Fruit fly (Drosophila melanogaster) whole organism, embryonic: Measurements from ENCODE around the gene CG5902.
A peak's percentile ranks its signal among the peaks of the same experiment; 100 is the strongest.

Experiments used
- Abd-B ChIP-seq: fragments of 200-800 bp; sonication (Bioruptor generic); optimal IDR thresholded peaks from 2 replicates; lab custom pipeline; 2018; ENCODE audit warnings: missing biosample characterization, mild to moderate bottlenecking, missing genetic modification characterization, moderate library complexity
- Atf6 ChIP-seq: fragments of 200-800 bp; sonication (Bioruptor generic); IDR thresholded peaks from 2 replicates; pipeline ENCODE4 v1.3.6; 2022; ENCODE audit warnings: missing biosample characterization, missing genetic modification characterization
- B-H1 ChIP-seq: fragments of 200-800 bp; sonication (Bioruptor generic); IDR thresholded peaks from 3 replicates; pipeline ENCODE4 v1.3.6; 2022; ENCODE audit warnings: missing biosample characterization, missing genetic modification characterization
- CG10366 ChIP-seq: fragments of 200-800 bp; sonication (Bioruptor generic); IDR thresholded peaks from 2 replicates; pipeline ENCODE4 v1.3.6; 2022; ENCODE audit warnings: missing biosample characterization, missing genetic modification characterization
- CG11247 ChIP-seq: fragments of 200-800 bp; sonication (Bioruptor generic); IDR thresholded peaks from 2 replicates; pipeline ENCODE4 v1.3.6; 2022; ENCODE audit warnings: missing biosample characterization, missing genetic modification characterization
- CG11723 ChIP-seq: fragments of 200-800 bp; sonication (Bioruptor generic); optimal IDR thresholded peaks from 2 replicates; lab custom pipeline; 2017; ENCODE audit warnings: missing biosample characterization, mild to moderate bottlenecking, missing genetic modification characterization
- CG12236 ChIP-seq: fragments of 200-800 bp; sonication (Bioruptor generic); optimal IDR thresholded peaks from 2 replicates; lab custom pipeline; 2016; ENCODE audit warnings: missing biosample characterization, missing genetic modification characterization
- CG14860 ChIP-seq: fragments of 200-800 bp; sonication (Bioruptor generic); IDR thresholded peaks from 3 replicates; pipeline ENCODE4 v1.3.6; 2022; ENCODE audit warnings: missing biosample characterization, missing genetic modification characterization; ENCODE audit not compliant: partially characterized antibody
- CG14965 ChIP-seq: fragments of 200-800 bp; sonication (Bioruptor generic); optimal IDR thresholded peaks from 2 replicates; lab custom pipeline; 2016; ENCODE audit warnings: missing biosample characterization, missing genetic modification characterization, borderline replicate concordance
- CG15269 ChIP-seq: fragments of 200-800 bp; sonication (Bioruptor generic); optimal IDR thresholded peaks from 2 replicates; lab custom pipeline; 2018; ENCODE audit warnings: missing biosample characterization, mild to moderate bottlenecking, missing genetic modification characterization, moderate library complexity
- CG1529 ChIP-seq: fragments of 200-800 bp; sonication (Bioruptor generic); optimal IDR thresholded peaks from 3 replicates; lab custom pipeline; 2018; ENCODE audit warnings: missing biosample characterization, missing genetic modification characterization
- CG15601 ChIP-seq: fragments of 200-800 bp; sonication (Bioruptor generic); optimal IDR thresholded peaks from 3 replicates; lab custom pipeline; 2019; ENCODE audit warnings: missing biosample characterization, mild to moderate bottlenecking, missing genetic modification characterization, moderate library complexity
- CG17385 ChIP-seq: fragments of 200-800 bp; sonication (Bioruptor generic); optimal IDR thresholded peaks from 3 replicates; lab custom pipeline; 2018; ENCODE audit warnings: missing biosample characterization, mild to moderate bottlenecking, missing genetic modification characterization
- CG17802 ChIP-seq: fragments of 200-800 bp; sonication (Bioruptor generic); optimal IDR thresholded peaks from 2 replicates; lab custom pipeline; 2018; ENCODE audit warnings: missing biosample characterization, mild to moderate bottlenecking, missing genetic modification characterization, moderate library complexity
- CG2120 ChIP-seq: fragments of 200-800 bp; sonication (Bioruptor generic); optimal IDR thresholded peaks from 3 replicates; lab custom pipeline; 2016; ENCODE audit warnings: missing biosample characterization, missing genetic modification characterization
- CG4328 ChIP-seq: fragments of 200-800 bp; sonication (Bioruptor generic); optimal IDR thresholded peaks from 3 replicates; lab custom pipeline; 2017; ENCODE audit warnings: missing biosample characterization, missing genetic modification reagents, missing genetic modification characterization
- CG6175 ChIP-seq: fragments of 200-800 bp; sonication (Bioruptor generic); IDR thresholded peaks from 3 replicates; pipeline ENCODE4 v1.3.6; 2022; ENCODE audit warnings: missing biosample characterization, missing genetic modification characterization
- CG6272 ChIP-seq: fragments of 200-800 bp; sonication (Bioruptor generic); IDR thresholded peaks from 2 replicates; pipeline ENCODE4 v1.3.6; 2022; ENCODE audit warnings: missing biosample characterization, missing genetic modification characterization
- CTCF ChIP-seq: fragments of 200-800 bp; sonication (Bioruptor generic); optimal IDR thresholded peaks from 2 replicates; lab custom pipeline; 2017; ENCODE audit warnings: missing biosample characterization, mild to moderate bottlenecking, missing genetic modification characterization, moderate library complexity
- Dll ChIP-seq: fragments of 200-800 bp; sonication (Bioruptor generic); IDR thresholded peaks from 4 replicates; pipeline ENCODE4 v1.3.6; 2022; ENCODE audit warnings: missing biosample characterization, missing genetic modification characterization; ENCODE audit not compliant: partially characterized antibody
- Eip74EF ChIP-seq, 2 experiments: fragments of 200-800 bp in 1 of 2; fragments of >200 bp in 1 of 2; sonication (Bioruptor generic) in 1 of 2; optimal IDR thresholded peaks; 2 replicates each; lab custom pipeline; 2017 to 2019; ENCODE audit warnings: missing biosample characterization in 2 of 2, missing genetic modification characterization in 2 of 2, mild to moderate bottlenecking in 1 of 2, moderate library complexity in 1 of 2
- Elba2 ChIP-seq: fragments of 200-800 bp; sonication (Bioruptor generic); optimal IDR thresholded peaks from 3 replicates; lab custom pipeline; 2016; ENCODE audit warnings: missing biosample characterization, missing genetic modification characterization
- Ets65A ChIP-seq: fragments of 200-800 bp; sonication (Bioruptor generic); peaks from one replicate; lab custom pipeline; 2016; ENCODE audit warnings: missing biosample characterization, missing genetic modification characterization
- HHEX ChIP-seq: fragments of 200-800 bp; sonication (Bioruptor generic); optimal IDR thresholded peaks from 3 replicates; lab custom pipeline; 2017; ENCODE audit warnings: missing biosample characterization, mild to moderate bottlenecking, missing genetic modification characterization, missing genetic modification reagents
- Hr78 ChIP-seq, 2 experiments: fragments of 200-800 bp in 1 of 2; fragments of >200 bp in 1 of 2; sonication (Bioruptor generic) in 1 of 2; optimal IDR thresholded peaks; 2 replicates each; lab custom pipeline; 2017 to 2019; ENCODE audit warnings: missing biosample characterization in 2 of 2, missing genetic modification characterization in 2 of 2, mild to moderate bottlenecking in 1 of 2, moderate library complexity in 1 of 2
- Hsf ChIP-seq: fragments of 200-800 bp; sonication (Bioruptor generic); optimal IDR thresholded peaks from 3 replicates; lab custom pipeline; 2016; ENCODE audit warnings: missing biosample characterization, missing genetic modification characterization
- Neu2 ChIP-seq: fragments of 200-800 bp; sonication (Bioruptor generic); optimal IDR thresholded peaks from 3 replicates; lab custom pipeline; 2016; ENCODE audit warnings: missing biosample characterization, missing genetic modification characterization, borderline replicate concordance
- Optix ChIP-seq: fragments of 200-800 bp; sonication (Bioruptor generic); IDR thresholded peaks from 3 replicates; pipeline ENCODE4 v1.3.6; 2022; ENCODE audit warnings: missing biosample characterization, missing genetic modification characterization
- Scr ChIP-seq: fragments of 200-800 bp; sonication (Bioruptor generic); IDR thresholded peaks from 2 replicates; pipeline ENCODE4 v1.3.6; 2022; ENCODE audit warnings: missing biosample characterization, missing genetic modification characterization; ENCODE audit not compliant: partially characterized antibody
- ab ChIP-seq: fragments of 200-800 bp; sonication (Bioruptor generic); optimal IDR thresholded peaks from 2 replicates; lab custom pipeline; 2016; ENCODE audit warnings: missing biosample characterization, missing genetic modification characterization
- bbx ChIP-seq: fragments of 200-800 bp; sonication (Bioruptor generic); IDR thresholded peaks from 2 replicates; pipeline ENCODE4 v1.3.6; 2022; ENCODE audit warnings: missing biosample characterization, missing genetic modification characterization; ENCODE audit not compliant: partially characterized antibody
- bigmax ChIP-seq: fragments of 200-800 bp; sonication (Bioruptor generic); optimal IDR thresholded peaks from 2 replicates; lab custom pipeline; 2018; ENCODE audit warnings: missing biosample characterization, mild to moderate bottlenecking, missing genetic modification characterization
- br ChIP-seq: fragments of >200 bp; optimal IDR thresholded peaks from 2 replicates; lab custom pipeline; 2017
- corto ChIP-seq: fragments of 200-800 bp; sonication (Bioruptor generic); optimal IDR thresholded peaks from 2 replicates; lab custom pipeline; 2016; ENCODE audit warnings: missing biosample characterization, mild to moderate bottlenecking, missing genetic modification characterization, moderate library complexity
- exex ChIP-seq: fragments of 200-800 bp; sonication (Bioruptor generic); optimal IDR thresholded peaks from 4 replicates; lab custom pipeline; 2018; ENCODE audit warnings: missing biosample characterization, mild to moderate bottlenecking, missing genetic modification characterization, moderate library complexity
- fd3F ChIP-seq: fragments of 200-800 bp; sonication (Bioruptor generic); optimal IDR thresholded peaks from 2 replicates; lab custom pipeline; 2018; ENCODE audit warnings: missing biosample characterization, mild to moderate bottlenecking, missing genetic modification characterization, moderate library complexity
- fru ChIP-seq: fragments of >200 bp; optimal IDR thresholded peaks from 2 replicates; lab custom pipeline; 2017
- hbn ChIP-seq: fragments of 200-800 bp; sonication (Bioruptor generic); IDR thresholded peaks from 2 replicates; pipeline ENCODE4 v1.3.6; 2022; ENCODE audit warnings: missing biosample characterization, missing genetic modification characterization; ENCODE audit not compliant: partially characterized antibody
- insv ChIP-seq, 2 experiments: fragments of 200-800 bp; sonication (Bioruptor generic); optimal IDR thresholded peaks; 3 replicates each; lab custom pipeline; 2016 to 2018; ENCODE audit warnings: missing biosample characterization in 2 of 2, missing genetic modification characterization in 2 of 2
- klu ChIP-seq: fragments of 200-800 bp; sonication (Bioruptor generic); IDR thresholded peaks from 2 replicates; pipeline ENCODE4 v1.3.6; 2022; ENCODE audit warnings: missing biosample characterization, missing genetic modification characterization
- mirr ChIP-seq: fragments of 200-800 bp; sonication (Bioruptor generic); optimal IDR thresholded peaks from 3 replicates; lab custom pipeline; 2018; ENCODE audit warnings: missing biosample characterization, mild to moderate bottlenecking, missing genetic modification characterization
- nau ChIP-seq: fragments of 200-800 bp; sonication (Bioruptor generic); optimal IDR thresholded peaks from 3 replicates; lab custom pipeline; 2017; ENCODE audit warnings: missing biosample characterization, mild to moderate bottlenecking, missing genetic modification characterization, missing genetic modification reagents
- p53 ChIP-seq: fragments of 200-800 bp; sonication (Bioruptor generic); optimal IDR thresholded peaks from 2 replicates; lab custom pipeline; 2016; ENCODE audit warnings: missing biosample characterization, missing genetic modification characterization
- peb ChIP-seq: fragments of 200-800 bp; sonication (Bioruptor generic); IDR thresholded peaks from 2 replicates; pipeline ENCODE4 v1.3.6; 2022; ENCODE audit warnings: missing biosample characterization, missing genetic modification characterization
- pho ChIP-seq: fragments of 200-800 bp; sonication (Bioruptor generic); optimal IDR thresholded peaks from 2 replicates; lab custom pipeline; 2016; ENCODE audit warnings: missing biosample characterization, missing genetic modification characterization
- phol ChIP-seq: fragments of 200-800 bp; sonication (Bioruptor generic); optimal IDR thresholded peaks from 3 replicates; lab custom pipeline; 2018; ENCODE audit warnings: missing biosample characterization, mild to moderate bottlenecking, missing genetic modification characterization, moderate library complexity
- prd ChIP-seq, 3 experiments: fragments of >200 bp in 2 of 3; fragments of 200-800 bp in 1 of 3; sonication (Bioruptor generic) in 1 of 3; optimal IDR thresholded peaks in 2 of 3; IDR thresholded peaks in 1 of 3; 2 replicates in 2 of 3; 3 replicates in 1 of 3; pipeline versions ENCODE4 v1.3.6 to Lab custom; 2017 to 2022; ENCODE audit warnings: missing biosample characterization in 1 of 3, missing genetic modification characterization in 1 of 3
- psq ChIP-seq: fragments of 200-800 bp; sonication (Bioruptor generic); optimal IDR thresholded peaks from 2 replicates; lab custom pipeline; 2017; ENCODE audit warnings: missing biosample characterization, missing genetic modification characterization
- sens-2 ChIP-seq: fragments of 200-800 bp; sonication (Bioruptor generic); IDR thresholded peaks from 2 replicates; pipeline ENCODE4 v1.3.6; 2022; ENCODE audit warnings: missing biosample characterization, missing genetic modification characterization
- toy ChIP-seq: fragments of 200-800 bp; sonication (Bioruptor generic); IDR thresholded peaks from 2 replicates; pipeline ENCODE4 v1.3.6; 2022; ENCODE audit warnings: missing biosample characterization, missing genetic modification characterization
- zen ChIP-seq: fragments of 200-800 bp; sonication (Bioruptor generic); optimal IDR thresholded peaks from 3 replicates; lab custom pipeline; 2018; ENCODE audit warnings: missing biosample characterization, mild to moderate bottlenecking, missing genetic modification characterization, moderate library complexity

Gene CG5902

DNA sequence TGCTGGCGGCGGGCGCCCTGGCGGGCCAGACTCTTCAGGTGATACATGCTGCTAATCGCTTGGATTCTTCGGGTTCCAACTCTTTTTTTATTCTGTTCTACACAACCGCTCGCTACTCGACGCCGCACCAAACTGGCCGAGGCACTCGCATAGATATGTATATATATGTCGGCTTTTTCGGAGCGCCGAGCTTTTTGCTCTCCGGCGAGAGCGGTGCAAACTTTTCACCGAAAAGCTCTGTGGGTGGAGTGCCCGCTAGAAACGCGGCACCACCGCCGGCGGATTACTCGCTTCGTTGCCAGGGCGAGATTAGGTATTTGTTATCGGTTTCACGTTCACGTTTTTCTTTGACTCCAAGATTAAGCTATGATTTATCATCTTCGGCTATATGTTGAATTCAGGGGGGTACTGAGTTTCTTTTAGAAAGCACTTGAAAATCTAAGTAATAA is 43.5 kb upstream of the CG5902 start, which contains the start of gene Gdh (continued):
- TF ChIP-seq phol (tag; lab: Kevin White, UChicago) = no peak
- TF ChIP-seq p53 (GFP tag; lab: Kevin White, UChicago) = peak; percentile 23
- TF ChIP-seq corto (GFP tag; lab: Kevin White, UChicago) = no peak
- TF ChIP-seq Elba2 (GFP tag; lab: Kevin White, UChicago) = no peak
- no peak for TF ChIP-seq CG14965 (GFP tag; lab: Kevin White, UChicago)
- TF ChIP-seq fd3F (GFP tag; lab: Kevin White, UChicago) = no peak
- peak; percentile 36 for TF ChIP-seq exex (tag; lab: Kevin White, UChicago)
- TF ChIP-seq Abd-B = no peak
- TF ChIP-seq CG11247 (GFP tag; lab: Robert Waterston, UW) = no peak
- 0 out of 2 replicates have a peak, but pooled peaks have one; percentile 46 for TF ChIP-seq bbx (GFP tag; lab: Robert Waterston, UW)
- no peak for TF ChIP-seq prd (optimal IDR thresholded peaks at IDR 0.05; lab: Kevin White, UChicago)
- no peak for TF ChIP-seq prd (GFP tag; IDR thresholded peaks at IDR 0.05; lab: Robert Waterston, UW)
- TF ChIP-seq insv (GFP tag; optimal IDR thresholded peaks at IDR 0.05; lab: Kevin White, UChicago) = no peak
- TF ChIP-seq CG1529 (GFP tag; lab: Kevin White, UChicago) = no peak
- no peak for TF ChIP-seq Neu2
- TF ChIP-seq CG17802 (tag; lab: Kevin White, UChicago) = no peak
- TF ChIP-seq mirr (GFP tag; lab: Kevin White, UChicago) = peak; percentile 64
- TF ChIP-seq toy (GFP tag; lab: Robert Waterston, UW) = no peak
- no peak for TF ChIP-seq nau (GFP tag; lab: Kevin White, UChicago)
- no peak for TF ChIP-seq CG6175 (GFP tag; lab: Robert Waterston, UW)
- TF ChIP-seq Dll = no peak
- TF ChIP-seq hbn (GFP tag; lab: Robert Waterston, UW) = peak; percentile 25; the same call in 1 of the 2 replicates
- TF ChIP-seq peb = no peak
- peak; percentile 12 for TF ChIP-seq CG4328 (GFP tag; lab: Kevin White, UChicago)
- peak; percentile 52 for TF ChIP-seq CG17385 (GFP tag; lab: Kevin White, UChicago)
- TF ChIP-seq psq (GFP tag; lab: Kevin White, UChicago) = no peak
- TF ChIP-seq Ets65A (GFP tag; lab: Kevin White, UChicago) = no peak
- TF ChIP-seq fru (lab: Kevin White, UChicago) = no peak
- no peak for TF ChIP-seq Optix (GFP tag; lab: Robert Waterston, UW)
- TF ChIP-seq CG14860 (GFP tag; lab: Robert Waterston, UW) = no peak
- TF ChIP-seq Scr (GFP tag; lab: Robert Waterston, UW) = peak; percentile 49
- peak; percentile 55 for TF ChIP-seq Atf6 (GFP tag; lab: Robert Waterston, UW)
- no peak; the same call in 2 of the 3 replicates for TF ChIP-seq B-H1 (GFP tag; lab: Robert Waterston, UW)
- no peak for TF ChIP-seq CG12236
- no peak for TF ChIP-seq CG15601 (tag; lab: Kevin White, UChicago)
- TF ChIP-seq CG11723 (GFP tag; lab: Kevin White, UChicago) = no peak
- TF ChIP-seq Hsf (GFP tag; lab: Kevin White, UChicago) = no peak
- TF ChIP-seq HHEX = peak; percentile 6
- no peak for TF ChIP-seq bigmax (GFP tag; lab: Kevin White, UChicago)
- TF ChIP-seq CG2120 (GFP tag; lab: Kevin White, UChicago) = peak; percentile 9
- peak in 1 of 2 experiments; percentile 30 for TF ChIP-seq Eip74EF (GFP tag; optimal IDR thresholded peaks at IDR 0.05; lab: Kevin White, UChicago)
- peak; percentile 22 for TF ChIP-seq CG15269 (tag; lab: Kevin White, UChicago)
- TF ChIP-seq Hr78 (GFP tag; optimal IDR thresholded peaks at IDR 0.05; lab: Kevin White, UChicago) = no peak
- TF ChIP-seq CTCF (GFP tag; lab: Kevin White, UChicago) = no peak
- no peak for TF ChIP-seq ab (GFP tag; lab: Kevin White, UChicago)
- TF ChIP-seq sens-2 = no peak
- TF ChIP-seq br (lab: Kevin White, UChicago) = no peak
- no peak for TF ChIP-seq pho
- no peak for TF ChIP-seq zen (tag; lab: Kevin White, UChicago)
- 0 out of 2 replicates have a peak, but pooled peaks have one; percentile 14 for TF ChIP-seq CG6272 (GFP tag; lab: Robert Waterston, UW)
- TF ChIP-seq klu (GFP tag; lab: Robert Waterston, UW) = no peak
- no peak; the same call in 1 of the 2 replicates for TF ChIP-seq CG10366
